Worm (Caenorhabditis elegans): ENCODE data around the gene C45G9.12.
A peak's percentile ranks its signal among the peaks of the same experiment; 100 is the strongest.

Gene C45G9.12

ce11 chrIII:5071509-5071908, at the start of gene C45G9.12:
Gene C45G9.12 (minus strand): TSS chrIII:5071609.
- TF ChIP-seq tbx-8 (GFP tag; optimal IDR thresholded peaks at IDR 0.05) (no peak), zip-8 (tag; optimal IDR thresholded peaks at IDR 0.05) (no peak), ham-2 (GFP tag; optimal IDR thresholded peaks at IDR 0.05) (no peak), lin-32 (GFP tag; optimal IDR thresholded peaks at IDR 0.05) (no peak), elt-1 (tag; optimal IDR thresholded peaks at IDR 0.05; ENCODE audit: borderline replicate concordance, insufficient read depth) (no peak), lin-13 (tag; optimal IDR thresholded peaks at IDR 0.05) (no peak), M03D4.4 (tag; optimal IDR thresholded peaks at IDR 0.05) (no peak), elt-3 (tag; optimal IDR thresholded peaks at IDR 0.05) (no peak), blmp-1 (tag; optimal IDR thresholded peaks at IDR 0.05) (no peak), nhr-28 (tag; optimal IDR thresholded peaks at IDR 0.05) (no peak), mab-5 (tag; optimal IDR thresholded peaks at IDR 0.05) (no peak), unc-39 (tag; optimal IDR thresholded peaks at IDR 0.05) (no peak), drap-1 (GFP tag; optimal IDR thresholded peaks at IDR 0.05) (no peak), sem-2 (GFP tag; optimal IDR thresholded peaks at IDR 0.05) (no peak), ceh-83 (GFP tag; optimal IDR thresholded peaks at IDR 0.05) (no peak), nhr-76 (tag; optimal IDR thresholded peaks at IDR 0.05) (no peak), sptf-1 (tag; optimal IDR thresholded peaks at IDR 0.05) (no peak), unc-62 (GFP tag; optimal IDR thresholded peaks at IDR 0.05) (no peak), nhr-12 (tag; optimal IDR thresholded peaks at IDR 0.05) (no peak)

ce11 chrIII:5120593-5120992, 49.2 kb upstream of the C45G9.12 start:
- no peak for TF ChIP-seq flh-1 (GFP tag; optimal IDR thresholded peaks at IDR 0.05)
- no peak for TF ChIP-seq nhr-12 (tag; optimal IDR thresholded peaks at IDR 0.05)
- TF ChIP-seq ham-2 (GFP tag; optimal IDR thresholded peaks at IDR 0.05), result no peak
- TF ChIP-seq elt-3 (tag; optimal IDR thresholded peaks at IDR 0.05), result no peak
- TF ChIP-seq ztf-11 (tag; optimal IDR thresholded peaks at IDR 0.05), result no peak
- peak; percentile 84 for TF ChIP-seq lin-32 (GFP tag; optimal IDR thresholded peaks at IDR 0.05)
- TF ChIP-seq nhr-2 (tag; optimal IDR thresholded peaks at IDR 0.05), result peak; percentile 24
- TF ChIP-seq mab-5 (tag; optimal IDR thresholded peaks at IDR 0.05), result no peak

DNA sequence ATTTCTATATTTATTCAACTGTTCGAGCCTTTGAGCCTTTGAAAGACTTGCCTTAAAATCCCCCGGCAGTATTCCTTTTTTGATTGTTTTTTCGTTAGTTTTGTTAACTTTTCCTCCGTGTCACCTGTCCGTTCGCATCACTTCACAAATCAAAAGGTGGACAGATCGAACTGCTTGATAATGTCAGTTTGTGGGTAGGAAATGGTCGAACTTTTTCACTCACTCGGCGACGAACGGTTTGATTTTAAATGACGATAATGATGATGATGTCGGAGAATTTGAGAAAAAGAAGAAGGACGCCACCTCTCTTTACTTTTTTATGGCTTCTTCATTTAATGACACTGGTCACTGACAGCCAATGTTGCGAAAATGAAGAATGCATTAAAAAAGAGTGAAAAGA, 47.7 kb upstream of the C45G9.12 start:
- TF ChIP-seq ceh-83 (GFP tag; optimal IDR thresholded peaks at IDR 0.05) (no peak), mep-1 (tag; optimal IDR thresholded peaks at IDR 0.05) (no peak), ceh-43 (GFP tag; optimal IDR thresholded peaks at IDR 0.05) (no peak), pha-4 (tag; optimal IDR thresholded peaks at IDR 0.05) (no peak), nhr-12 (tag; optimal IDR thresholded peaks at IDR 0.05) (no peak), mls-2 (tag; optimal IDR thresholded peaks at IDR 0.05) (no peak), M03D4.4 (tag; optimal IDR thresholded peaks at IDR 0.05) (no peak), nhr-237 (tag; optimal IDR thresholded peaks at IDR 0.05) (no peak), tbx-8 (GFP tag; optimal IDR thresholded peaks at IDR 0.05) (no peak), lin-13 (tag; optimal IDR thresholded peaks at IDR 0.05) (no peak), hlh-1 (tag; optimal IDR thresholded peaks at IDR 0.05) (no peak), snpc-4 (tag; optimal IDR thresholded peaks at IDR 0.05) (no peak), sptf-1 (tag; optimal IDR thresholded peaks at IDR 0.05) (no peak), nhr-2 (tag; optimal IDR thresholded peaks at IDR 0.05) (no peak), ham-2 (GFP tag; optimal IDR thresholded peaks at IDR 0.05) (no peak)

ce11 chrIII:5112998-5113397, 41.6 kb upstream of the C45G9.12 start:
- TF ChIP-seq unc-62 (GFP tag; optimal IDR thresholded peaks at IDR 0.05) (no peak), lsy-2 (tag; optimal IDR thresholded peaks at IDR 0.05) (no peak), ceh-39 (tag; optimal IDR thresholded peaks at IDR 0.05) (no peak), ham-2 (GFP tag; optimal IDR thresholded peaks at IDR 0.05) (no peak), bed-3 (GFP tag; optimal IDR thresholded peaks at IDR 0.05) (no peak), ztf-11 (tag; optimal IDR thresholded peaks at IDR 0.05) (no peak), ces-1 (GFP tag; optimal IDR thresholded peaks at IDR 0.05) (no peak), zip-8 (tag; optimal IDR thresholded peaks at IDR 0.05) (no peak), hlh-1 (tag; optimal IDR thresholded peaks at IDR 0.05) (no peak), nhr-237 (tag; optimal IDR thresholded peaks at IDR 0.05) (no peak), lin-32 (GFP tag; optimal IDR thresholded peaks at IDR 0.05) (no peak), elt-3 (tag; optimal IDR thresholded peaks at IDR 0.05) (no peak), mep-1 (tag; optimal IDR thresholded peaks at IDR 0.05) (no peak)

DNA sequence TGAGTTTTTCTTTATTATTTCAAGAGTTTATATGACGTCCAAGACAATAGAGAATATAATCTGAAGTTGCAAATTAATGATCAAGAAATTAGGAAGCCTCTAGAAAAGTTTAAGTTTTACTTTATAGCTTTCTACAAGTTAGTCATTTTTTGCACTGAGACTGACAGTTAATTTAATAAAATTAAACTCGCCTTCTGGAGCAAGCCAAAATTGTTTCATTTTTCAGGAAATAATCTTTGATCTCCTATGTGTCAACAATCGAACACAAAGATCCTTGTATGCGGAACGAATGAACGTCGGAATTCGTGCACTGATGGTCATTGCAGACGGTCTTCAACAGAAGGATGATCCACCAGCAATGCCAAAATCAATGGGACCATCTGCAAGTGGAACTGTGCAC, 41.0 kb upstream of the C45G9.12 start:
- TF ChIP-seq nhr-237 (tag; optimal IDR thresholded peaks at IDR 0.05), result no peak
- no peak for TF ChIP-seq nhr-12 (tag; optimal IDR thresholded peaks at IDR 0.05)
- TF ChIP-seq flh-1 (GFP tag; optimal IDR thresholded peaks at IDR 0.05), result no peak
- no peak for TF ChIP-seq sptf-1 (tag; optimal IDR thresholded peaks at IDR 0.05)
- no peak for TF ChIP-seq tbx-8 (GFP tag; optimal IDR thresholded peaks at IDR 0.05)
- no peak for TF ChIP-seq drap-1 (GFP tag; optimal IDR thresholded peaks at IDR 0.05)
- no peak for TF ChIP-seq zip-8 (tag; optimal IDR thresholded peaks at IDR 0.05)
- no peak for TF ChIP-seq ceh-39 (tag; optimal IDR thresholded peaks at IDR 0.05)
- TF ChIP-seq sem-2 (GFP tag; optimal IDR thresholded peaks at IDR 0.05), result no peak

Data from whole organism, mixed stage, embryonic.